Worm (Caenorhabditis elegans) whole organism, L1 larva: ENCODE results near the gene msp-3.

Experiments
- C04F5.9 ChIP-seq: sonication (generic microtip); optimal IDR thresholded peaks from 2 replicates; lab custom pipeline; 2016; ENCODE audit warnings: missing genetic modification characterization, missing compliant biosample characterization
- C16A3.4 ChIP-seq: fragments of 150-350 bp; optimal IDR thresholded peaks from 2 replicates; lab custom pipeline; 2014; ENCODE audit warnings: missing biosample characterization, missing genetic modification characterization
- alr-1 ChIP-seq: fragments of 200-800 bp; sonication (Bioruptor generic); optimal IDR thresholded peaks from 2 replicates; lab custom pipeline; 2018; ENCODE audit warnings: borderline replicate concordance, mild to moderate bottlenecking, missing genetic modification characterization, missing compliant biosample characterization
- aly-2 ChIP-seq: fragments of 150-350 bp; optimal IDR thresholded peaks from 2 replicates; lab custom pipeline; 2014; ENCODE audit warnings: missing biosample characterization, missing genetic modification characterization
- blmp-1 ChIP-seq: fragments of 150-350 bp; optimal IDR thresholded peaks from 2 replicates; lab custom pipeline; 2014; ENCODE audit warnings: missing biosample characterization, missing genetic modification characterization
- ceh-63 ChIP-seq: fragments of 200-800 bp; sonication (Bioruptor generic); optimal IDR thresholded peaks from 2 replicates; lab custom pipeline; 2018; ENCODE audit warnings: mild to moderate bottlenecking, missing genetic modification characterization, missing compliant biosample characterization
- ceh-90 ChIP-seq: sonication (generic microtip); optimal IDR thresholded peaks from 2 replicates; lab custom pipeline; 2016; ENCODE audit warnings: missing genetic modification characterization, missing compliant biosample characterization
- ces-1 ChIP-seq: fragments of 150-350 bp; optimal IDR thresholded peaks from 2 replicates; lab custom pipeline; 2014; ENCODE audit warnings: missing biosample characterization, missing genetic modification reagents, missing genetic modification characterization
- egl-27 ChIP-seq, 2 experiments: fragments of 150-350 bp in 1 of 2; sonication (generic microtip); optimal IDR thresholded peaks; 3 replicates each; lab custom pipeline; 2017 to 2018; ENCODE audit warnings: missing biosample characterization in 2 of 2, missing genetic modification characterization in 2 of 2, missing genetic modification reagents in 2 of 2
- elt-2 ChIP-seq: sonication (generic microtip); optimal IDR thresholded peaks from 2 replicates; lab custom pipeline; 2016; ENCODE audit warnings: missing genetic modification characterization, mild to moderate bottlenecking, inconsistent platforms, missing compliant biosample characterization, missing genetic modification reagents
- fkh-10 ChIP-seq: sonication (generic microtip); optimal IDR thresholded peaks from 2 replicates; lab custom pipeline; 2017; ENCODE audit warnings: missing biosample characterization, missing genetic modification reagents, missing genetic modification characterization
- fkh-8 ChIP-seq: sonication (generic microtip); optimal IDR thresholded peaks from 2 replicates; lab custom pipeline; 2016; ENCODE audit warnings: mild to moderate bottlenecking, missing genetic modification characterization, missing compliant biosample characterization
- hlh-4 ChIP-seq: sonication (generic microtip); optimal IDR thresholded peaks from 2 replicates; lab custom pipeline; 2016; ENCODE audit warnings: mild to moderate bottlenecking, missing genetic modification characterization, missing compliant biosample characterization
- hpl-2 ChIP-seq: fragments of 150-350 bp; optimal IDR thresholded peaks from 2 replicates; lab custom pipeline; 2014; ENCODE audit warnings: missing biosample characterization, missing genetic modification reagents, missing genetic modification characterization
- irx-1 ChIP-seq: sonication (generic microtip); optimal IDR thresholded peaks from 2 replicates; lab custom pipeline; 2016; ENCODE audit warnings: missing genetic modification characterization, missing compliant biosample characterization
- isw-1 ChIP-seq: fragments of 200-800 bp; sonication (Bioruptor generic); IDR thresholded peaks from 2 replicates; pipeline ENCODE4 v1.3.6; 2022; ENCODE audit warnings: missing genetic modification characterization, missing compliant biosample characterization
- jun-1 ChIP-seq: fragments of 150-350 bp; optimal IDR thresholded peaks from 2 replicates; lab custom pipeline; 2014; ENCODE audit warnings: missing biosample characterization, missing genetic modification reagents, missing genetic modification characterization
- lin-14 ChIP-seq: fragments of 200-800 bp; sonication (Bioruptor generic); optimal IDR thresholded peaks from 2 replicates; lab custom pipeline; 2018; ENCODE audit warnings: mild to moderate bottlenecking, missing genetic modification characterization, moderate library complexity, missing compliant biosample characterization
- lin-39 ChIP-seq: fragments of 150-350 bp; optimal IDR thresholded peaks from 2 replicates; lab custom pipeline; 2014; ENCODE audit warnings: missing biosample characterization, missing genetic modification reagents, missing genetic modification characterization
- lir-3 ChIP-seq: sonication (generic microtip); optimal IDR thresholded peaks from 2 replicates; lab custom pipeline; 2016; ENCODE audit warnings: mild to moderate bottlenecking, missing genetic modification characterization, moderate library complexity, missing compliant biosample characterization; ENCODE audit not compliant: poor library complexity
- lsy-2 ChIP-seq, 2 experiments: fragments of 150-350 bp; optimal IDR thresholded peaks; 2 replicates each; lab custom pipeline; 2014; ENCODE audit warnings: missing biosample characterization in 2 of 2, missing genetic modification characterization in 2 of 2
- mab-9 ChIP-seq: fragments of 200-800 bp; sonication (Bioruptor generic); IDR thresholded peaks from 2 replicates; pipeline ENCODE4 v1.3.6; 2022; ENCODE audit warnings: missing genetic modification reagents, missing genetic modification characterization, missing compliant biosample characterization
- mdl-1 ChIP-seq, 2 experiments: fragments of 150-350 bp; optimal IDR thresholded peaks; 2 replicates each; lab custom pipeline; 2014 to 2017; ENCODE audit warnings: missing biosample characterization in 2 of 2, missing genetic modification characterization in 2 of 2, inconsistent platforms in 1 of 2
- nhr-19 ChIP-seq: fragments of 200-800 bp; sonication (Bioruptor generic); conservative IDR thresholded peaks from 2 replicates; pipeline ENCODE4 v1.3.6; 2022; ENCODE audit warnings: missing genetic modification characterization, missing compliant biosample characterization
- nhr-20 ChIP-seq: sonication (generic microtip); optimal IDR thresholded peaks from 2 replicates; lab custom pipeline; 2016; ENCODE audit warnings: mild to moderate bottlenecking, missing genetic modification characterization, missing compliant biosample characterization
- nhr-28 ChIP-seq: fragments of 150-350 bp; optimal IDR thresholded peaks from 2 replicates; lab custom pipeline; 2014; ENCODE audit warnings: missing biosample characterization, missing genetic modification characterization
- nhr-47 ChIP-seq: sonication (generic microtip); optimal IDR thresholded peaks from 2 replicates; lab custom pipeline; 2016; ENCODE audit warnings: mild to moderate bottlenecking, missing genetic modification characterization, moderate library complexity, missing compliant biosample characterization
- nhr-71 ChIP-seq: sonication (generic microtip); optimal IDR thresholded peaks from 2 replicates; lab custom pipeline; 2016; ENCODE audit warnings: mild to moderate bottlenecking, missing genetic modification characterization, moderate library complexity, missing compliant biosample characterization
- nhr-84 ChIP-seq: sonication (generic microtip); optimal IDR thresholded peaks from 2 replicates; lab custom pipeline; 2017; ENCODE audit warnings: missing biosample characterization, missing genetic modification characterization
- nhr-90 ChIP-seq: sonication (generic microtip); optimal IDR thresholded peaks from 2 replicates; lab custom pipeline; 2016; ENCODE audit warnings: mild to moderate bottlenecking, missing genetic modification characterization, missing compliant biosample characterization; ENCODE audit not compliant: poor library complexity
- pag-3 ChIP-seq: sonication (generic microtip); optimal IDR thresholded peaks from 2 replicates; lab custom pipeline; 2017; ENCODE audit warnings: missing genetic modification characterization, mild to moderate bottlenecking, missing compliant biosample characterization, antibody characterized with exemption, borderline replicate concordance; ENCODE audit not compliant: insufficient read depth
- pax-3 ChIP-seq: fragments of 200-800 bp; sonication (Bioruptor generic); optimal IDR thresholded peaks from 2 replicates; lab custom pipeline; 2018; ENCODE audit warnings: mild to moderate bottlenecking, missing genetic modification characterization, moderate library complexity, missing compliant biosample characterization
- pqm-1 ChIP-seq: sonication (generic microtip); optimal IDR thresholded peaks from 3 replicates; lab custom pipeline; 2017; ENCODE audit warnings: missing biosample characterization, missing genetic modification characterization
- rnt-1 ChIP-seq: sonication (generic microtip); optimal IDR thresholded peaks from 2 replicates; lab custom pipeline; 2016; ENCODE audit warnings: mild to moderate bottlenecking, missing genetic modification characterization, moderate library complexity, missing compliant biosample characterization
- snpc-4 ChIP-seq: fragments of 150-350 bp; optimal IDR thresholded peaks from 2 replicates; lab custom pipeline; 2014; ENCODE audit warnings: missing biosample characterization, missing genetic modification characterization
- sox-4 ChIP-seq: sonication (generic microtip); optimal IDR thresholded peaks from 2 replicates; lab custom pipeline; 2016; ENCODE audit warnings: missing genetic modification characterization, missing compliant biosample characterization
- sup-37 ChIP-seq: fragments of 200-800 bp; sonication (Bioruptor generic); optimal IDR thresholded peaks from 2 replicates; lab custom pipeline; 2018; ENCODE audit warnings: mild to moderate bottlenecking, missing genetic modification characterization, missing compliant biosample characterization
- tbx-2 ChIP-seq: sonication (generic microtip); optimal IDR thresholded peaks from 2 replicates; lab custom pipeline; 2016; ENCODE audit warnings: missing genetic modification characterization, missing compliant biosample characterization
- unc-130 ChIP-seq: fragments of 150-350 bp; optimal IDR thresholded peaks from 2 replicates; lab custom pipeline; 2017; ENCODE audit warnings: missing biosample characterization, missing genetic modification characterization, inconsistent platforms
- unc-30 ChIP-seq: sonication (generic microtip); optimal IDR thresholded peaks from 2 replicates; lab custom pipeline; 2017; ENCODE audit warnings: missing biosample characterization, missing genetic modification characterization
- unc-62 ChIP-seq: fragments of 150-350 bp; optimal IDR thresholded peaks from 2 replicates; lab custom pipeline; 2014; ENCODE audit warnings: missing biosample characterization, missing genetic modification reagents, missing genetic modification characterization
- unc-86 ChIP-seq: sonication (generic microtip); optimal IDR thresholded peaks from 2 replicates; lab custom pipeline; 2016; ENCODE audit warnings: missing genetic modification characterization, missing compliant biosample characterization
- unc-98 ChIP-seq: fragments of 200-800 bp; sonication (Bioruptor generic); IDR thresholded peaks from 2 replicates; pipeline ENCODE4 v1.3.6; 2022; ENCODE audit warnings: missing genetic modification characterization, missing compliant biosample characterization
- vab-15 ChIP-seq: sonication (generic microtip); optimal IDR thresholded peaks from 2 replicates; lab custom pipeline; 2017; ENCODE audit warnings: missing genotype, mild to moderate bottlenecking, missing genetic modification characterization, missing compliant biosample characterization
- xbp-1 ChIP-seq: sonication (generic microtip); optimal IDR thresholded peaks from 2 replicates; lab custom pipeline; 2016; ENCODE audit warnings: missing genetic modification characterization, missing compliant biosample characterization
- zag-1 ChIP-seq: fragments of 150-350 bp; optimal IDR thresholded peaks from 2 replicates; lab custom pipeline; 2014; ENCODE audit warnings: missing biosample characterization, missing genetic modification characterization
- zip-4 ChIP-seq: fragments of 200-800 bp; sonication (Bioruptor generic); optimal IDR thresholded peaks from 2 replicates; lab custom pipeline; 2018; ENCODE audit warnings: mild to moderate bottlenecking, missing genetic modification characterization, moderate library complexity, missing compliant biosample characterization
- ztf-11 ChIP-seq, 2 experiments: sonication (generic microtip); optimal IDR thresholded peaks; 2 replicates each; lab custom pipeline; 2016 to 2017; ENCODE audit warnings: missing genetic modification characterization in 2 of 2, missing biosample characterization in 1 of 2, missing compliant biosample characterization in 1 of 2

Gene msp-3

ce11 chrII:4827734-4828609 lies 41.9 kb upstream of the msp-3 start, which contains the start of the genes fbxb-88 and tbck-1 (continued):
- peak; percentile 51 for TF ChIP-seq blmp-1
- TF ChIP-seq ceh-90, result no peak
- TF ChIP-seq xbp-1 (tag; lab: Kevin White, UChicago), result peak; percentile 64
- peak; percentile 44 for TF ChIP-seq lin-39 (tag; lab: Kevin White, UChicago)
- TF ChIP-seq alr-1 (tag; lab: Kevin White, UChicago), result no peak
- TF ChIP-seq unc-62 (GFP tag; lab: Kevin White, UChicago), result no peak
- peak; percentile 55 for TF ChIP-seq rnt-1 (tag; lab: Kevin White, UChicago)
- no peak for TF ChIP-seq hlh-4 (tag; lab: Kevin White, UChicago)
- peak; percentile 58 for TF ChIP-seq nhr-20 (tag; lab: Kevin White, UChicago)
- peak; percentile 51 for TF ChIP-seq elt-2
- peak; percentile 13 for TF ChIP-seq pag-3 (tag; lab: Kevin White, UChicago)
- TF ChIP-seq mab-9 (GFP tag; lab: Robert Waterston, UW), result no peak
- no peak for TF ChIP-seq ceh-63
- TF ChIP-seq sox-4, result no peak
- TF ChIP-seq hpl-2 (GFP tag; lab: Kevin White, UChicago), result no peak
- TF ChIP-seq sup-37 (GFP tag; lab: Kevin White, UChicago), result no peak
- TF ChIP-seq unc-130 (tag; lab: Kevin White, UChicago), result peak; percentile 30
- TF ChIP-seq nhr-90 (tag; lab: Kevin White, UChicago), result peak; percentile 46
- no peak for TF ChIP-seq egl-27 (tag; optimal IDR thresholded peaks at IDR 0.05; lab: Kevin White, UChicago)
- no peak for TF ChIP-seq fkh-10
- TF ChIP-seq pax-3, result no peak
- no peak for TF ChIP-seq jun-1 (tag; lab: Kevin White, UChicago)
- TF ChIP-seq ztf-11 (tag; optimal IDR thresholded peaks at IDR 0.05; lab: Kevin White, UChicago), result peak in 1 of 2 experiments; percentile 14
- peak; percentile 70 to 82 for TF ChIP-seq lsy-2 (tag; optimal IDR thresholded peaks at IDR 0.05; lab: Kevin White, UChicago)
- peak; percentile 52 for TF ChIP-seq nhr-19
- no peak for TF ChIP-seq ces-1 (GFP tag; lab: Kevin White, UChicago)
- TF ChIP-seq unc-86 (tag; lab: Kevin White, UChicago), result peak; percentile 21
- TF ChIP-seq isw-1 (GFP tag; lab: Robert Waterston, UW), result peak; percentile 8; the same call in 1 of the 2 replicates
- TF ChIP-seq pqm-1 (tag; lab: Kevin White, UChicago), result no peak
- TF ChIP-seq unc-30 (tag; lab: Kevin White, UChicago), result no peak
- no peak for TF ChIP-seq nhr-84
- TF ChIP-seq nhr-47, result peak; percentile 68
- TF ChIP-seq lin-14 (GFP tag; lab: Kevin White, UChicago), result no peak
- no peak for TF ChIP-seq fkh-8 (tag; lab: Kevin White, UChicago)
- TF ChIP-seq zag-1 (tag; lab: Kevin White, UChicago), result no peak
- TF ChIP-seq zip-4 (GFP tag; lab: Kevin White, UChicago), result no peak
- peak; percentile 27 for TF ChIP-seq lir-3
- TF ChIP-seq aly-2, result no peak
- no peak for TF ChIP-seq C04F5.9
- TF ChIP-seq nhr-71 (tag; lab: Kevin White, UChicago), result no peak
- no peak for TF ChIP-seq vab-15
- TF ChIP-seq nhr-28, result no peak
- no peak for TF ChIP-seq unc-98 (GFP tag; lab: Robert Waterston, UW)
- TF ChIP-seq C16A3.4, result peak; percentile 57
- TF ChIP-seq mdl-1 (tag; optimal IDR thresholded peaks at IDR 0.05; lab: Kevin White, UChicago), result no peak
- TF ChIP-seq snpc-4 (tag; lab: Kevin White, UChicago), result peak; percentile 44
- peak; percentile 37 for TF ChIP-seq irx-1
- peak; percentile 62 for TF ChIP-seq tbx-2 (tag; lab: Kevin White, UChicago)
